Fruit fly (Drosophila melanogaster) whole organism, embryonic: ENCODE measurements around the gene Vsp37A.
A peak's percentile ranks its signal among the peaks of the same experiment; 100 is the strongest.

Experiments used
- Abd-B ChIP-seq: fragments of 200-800 bp; sonication (Bioruptor generic); optimal IDR thresholded peaks from 2 replicates; lab custom pipeline; 2018; ENCODE audit warnings: missing biosample characterization, mild to moderate bottlenecking, missing genetic modification characterization, moderate library complexity
- Atf6 ChIP-seq: fragments of 200-800 bp; sonication (Bioruptor generic); IDR thresholded peaks from 2 replicates; pipeline ENCODE4 v1.3.6; 2022; ENCODE audit warnings: missing biosample characterization, missing genetic modification characterization
- CG10267 ChIP-seq: fragments of 200-800 bp; sonication (Bioruptor generic); optimal IDR thresholded peaks from 2 replicates; lab custom pipeline; 2018; ENCODE audit warnings: missing biosample characterization, mild to moderate bottlenecking, missing genetic modification characterization, moderate library complexity
- CG10321 ChIP-seq: fragments of 200-800 bp; sonication (Bioruptor generic); IDR thresholded peaks from 2 replicates; pipeline ENCODE4 v1.3.6; 2022; ENCODE audit warnings: missing biosample characterization, missing genetic modification characterization
- CG1233 ChIP-seq: fragments of 200-800 bp; sonication (Bioruptor generic); optimal IDR thresholded peaks from 4 replicates; lab custom pipeline; 2018; ENCODE audit warnings: missing biosample characterization, mild to moderate bottlenecking, missing genetic modification characterization
- CG14860 ChIP-seq: fragments of 200-800 bp; sonication (Bioruptor generic); IDR thresholded peaks from 3 replicates; pipeline ENCODE4 v1.3.6; 2022; ENCODE audit warnings: missing biosample characterization, missing genetic modification characterization; ENCODE audit not compliant: partially characterized antibody
- CG1529 ChIP-seq: fragments of 200-800 bp; sonication (Bioruptor generic); optimal IDR thresholded peaks from 3 replicates; lab custom pipeline; 2018; ENCODE audit warnings: missing biosample characterization, missing genetic modification characterization
- CG16815 ChIP-seq: fragments of 200-800 bp; sonication (Bioruptor generic); optimal IDR thresholded peaks from 3 replicates; lab custom pipeline; 2017; ENCODE audit warnings: missing biosample characterization, mild to moderate bottlenecking, missing genetic modification characterization
- CG18262 ChIP-seq: fragments of 200-800 bp; optimal IDR thresholded peaks from 3 replicates; lab custom pipeline; 2019; ENCODE audit warnings: missing biosample characterization, mild to moderate bottlenecking, missing genetic modification characterization, moderate library complexity
- CG2116 ChIP-seq: fragments of 200-800 bp; sonication (Bioruptor generic); optimal IDR thresholded peaks from 3 replicates; lab custom pipeline; 2018; ENCODE audit warnings: missing biosample characterization, mild to moderate bottlenecking, missing genetic modification characterization
- CG2129 ChIP-seq: fragments of 200-800 bp; sonication (Bioruptor generic); IDR thresholded peaks from 2 replicates; pipeline ENCODE4 v1.3.6; 2022; ENCODE audit warnings: missing biosample characterization, missing genetic modification characterization; ENCODE audit not compliant: partially characterized antibody
- CG2712 ChIP-seq: fragments of 200-800 bp; optimal IDR thresholded peaks from 3 replicates; lab custom pipeline; 2019; ENCODE audit warnings: missing biosample characterization, mild to moderate bottlenecking, missing genetic modification characterization, moderate library complexity
- CG3065 ChIP-seq: fragments of 200-800 bp; sonication (Bioruptor generic); optimal IDR thresholded peaks from 2 replicates; lab custom pipeline; 2016; ENCODE audit warnings: missing biosample characterization, missing genetic modification characterization
- CG31388 ChIP-seq: fragments of 200-800 bp; sonication (Bioruptor generic); optimal IDR thresholded peaks from 2 replicates; lab custom pipeline; 2016; ENCODE audit warnings: missing biosample characterization, missing genetic modification characterization
- CG3163 ChIP-seq: fragments of 200-800 bp; sonication (Bioruptor generic); optimal IDR thresholded peaks from 3 replicates; lab custom pipeline; 2016; ENCODE audit warnings: missing biosample characterization, missing genetic modification characterization
- CG4707 ChIP-seq: fragments of 200-800 bp; sonication (Bioruptor generic); optimal IDR thresholded peaks from 2 replicates; lab custom pipeline; 2018; ENCODE audit warnings: missing biosample characterization, mild to moderate bottlenecking, missing genetic modification characterization, moderate library complexity
- CG4730 ChIP-seq: fragments of 200-800 bp; sonication (Bioruptor generic); IDR thresholded peaks from 2 replicates; pipeline ENCODE4 v1.3.6; 2022; ENCODE audit warnings: missing biosample characterization, missing genetic modification characterization
- CG4820 ChIP-seq: fragments of 200-800 bp; sonication (Bioruptor generic); optimal IDR thresholded peaks from 3 replicates; lab custom pipeline; 2016; ENCODE audit warnings: missing biosample characterization, missing genetic modification characterization
- CG7271 ChIP-seq: fragments of 200-800 bp; sonication (Bioruptor generic); optimal IDR thresholded peaks from 2 replicates; lab custom pipeline; 2018; ENCODE audit warnings: missing biosample characterization, mild to moderate bottlenecking, missing genetic modification characterization, moderate library complexity
- CG7357 ChIP-seq: fragments of 200-800 bp; sonication (Bioruptor generic); IDR thresholded peaks from 3 replicates; pipeline ENCODE4 v1.3.6; 2022; ENCODE audit warnings: missing biosample characterization, missing genetic modification characterization
- CG8281 ChIP-seq: fragments of 200-800 bp; sonication (Bioruptor generic); optimal IDR thresholded peaks from 2 replicates; lab custom pipeline; 2018; ENCODE audit warnings: missing biosample characterization, mild to moderate bottlenecking, missing genetic modification characterization, moderate library complexity
- Dfd ChIP-seq, 2 experiments: fragments of >200 bp; optimal IDR thresholded peaks; 2 replicates each; lab custom pipeline; 2017; ENCODE audit warnings: missing biosample characterization in 2 of 2, missing genetic modification characterization in 2 of 2
- Doc3 ChIP-seq: fragments of 200-800 bp; sonication (Bioruptor generic); IDR thresholded peaks from 3 replicates; pipeline ENCODE4 v1.3.6; 2022; ENCODE audit warnings: missing biosample characterization, missing genetic modification characterization; ENCODE audit not compliant: partially characterized antibody
- Dp ChIP-seq: fragments of 200-800 bp; sonication (Bioruptor generic); optimal IDR thresholded peaks from 2 replicates; lab custom pipeline; 2018; ENCODE audit warnings: missing biosample characterization, mild to moderate bottlenecking, missing genetic modification characterization, moderate library complexity
- Fer1 ChIP-seq: fragments of 200-800 bp; sonication (Bioruptor generic); optimal IDR thresholded peaks from 2 replicates; lab custom pipeline; 2017; ENCODE audit warnings: missing biosample characterization, mild to moderate bottlenecking, missing genetic modification characterization
- NK7.1 ChIP-seq: fragments of 200-800 bp; sonication (Bioruptor generic); optimal IDR thresholded peaks from 3 replicates; lab custom pipeline; 2016; ENCODE audit warnings: missing biosample characterization, missing genetic modification characterization
- Nf-YB ChIP-seq: fragments of 200-800 bp; sonication (Bioruptor generic); optimal IDR thresholded peaks from 3 replicates; lab custom pipeline; 2019; ENCODE audit warnings: missing biosample characterization, mild to moderate bottlenecking, missing genetic modification characterization, moderate library complexity
- Poxn ChIP-seq: fragments of 200-800 bp; sonication (Bioruptor generic); IDR thresholded peaks from 2 replicates; pipeline ENCODE4 v1.3.6; 2022; ENCODE audit warnings: missing biosample characterization, missing genetic modification characterization
- Sox100B ChIP-seq: fragments of 200-800 bp; sonication (Bioruptor generic); optimal IDR thresholded peaks from 3 replicates; lab custom pipeline; 2018; ENCODE audit warnings: missing biosample characterization, mild to moderate bottlenecking, missing genetic modification characterization
- Sry-β ChIP-seq: fragments of 200-800 bp; sonication (Bioruptor generic); optimal IDR thresholded peaks from 2 replicates; lab custom pipeline; 2018; ENCODE audit warnings: missing biosample characterization, mild to moderate bottlenecking, missing genetic modification characterization, moderate library complexity
- Taf1 ChIP-seq: fragments of 200-800 bp; sonication (Bioruptor generic); IDR thresholded peaks from 2 replicates; pipeline ENCODE4 v1.3.6; 2022; ENCODE audit warnings: missing biosample characterization, missing genetic modification characterization
- YL-1 ChIP-seq: fragments of 200-800 bp; sonication (Bioruptor generic); optimal IDR thresholded peaks from 3 replicates; lab custom pipeline; 2017; ENCODE audit warnings: missing biosample characterization, mild to moderate bottlenecking, missing genetic modification characterization
- ab ChIP-seq: fragments of 200-800 bp; sonication (Bioruptor generic); optimal IDR thresholded peaks from 2 replicates; lab custom pipeline; 2016; ENCODE audit warnings: missing biosample characterization, missing genetic modification characterization
- ato ChIP-seq: fragments of 200-800 bp; sonication (Bioruptor generic); IDR thresholded peaks from 2 replicates; pipeline ENCODE4 v1.3.6; 2022; ENCODE audit warnings: missing biosample characterization, missing genetic modification characterization; ENCODE audit not compliant: partially characterized antibody
- bbx ChIP-seq: fragments of 200-800 bp; sonication (Bioruptor generic); IDR thresholded peaks from 2 replicates; pipeline ENCODE4 v1.3.6; 2022; ENCODE audit warnings: missing biosample characterization, missing genetic modification characterization; ENCODE audit not compliant: partially characterized antibody
- cad ChIP-seq: fragments of >200 bp; optimal IDR thresholded peaks from 2 replicates; lab custom pipeline; 2017; ENCODE audit warnings: missing biosample characterization, missing genetic modification characterization
- crp ChIP-seq, 2 experiments: fragments of 200-800 bp; sonication (Bioruptor generic); optimal IDR thresholded peaks; 2 replicates in 1 of 2; 3 replicates in 1 of 2; lab custom pipeline; 2017; ENCODE audit warnings: missing biosample characterization in 2 of 2, missing genetic modification characterization in 2 of 2, mild to moderate bottlenecking in 1 of 2, moderate library complexity in 1 of 2
- cwo ChIP-seq: fragments of 200-800 bp; sonication (Bioruptor generic); optimal IDR thresholded peaks from 3 replicates; lab custom pipeline; 2017; ENCODE audit warnings: missing biosample characterization, missing genetic modification characterization, mild to moderate bottlenecking, moderate library complexity, missing genetic modification reagents
- hbn ChIP-seq: fragments of 200-800 bp; sonication (Bioruptor generic); IDR thresholded peaks from 2 replicates; pipeline ENCODE4 v1.3.6; 2022; ENCODE audit warnings: missing biosample characterization, missing genetic modification characterization; ENCODE audit not compliant: partially characterized antibody
- knrl ChIP-seq: fragments of 200-800 bp; sonication (Bioruptor generic); IDR thresholded peaks from 3 replicates; pipeline ENCODE4 v1.3.6; 2022; ENCODE audit warnings: missing biosample characterization, missing genetic modification characterization; ENCODE audit not compliant: partially characterized antibody
- lmd ChIP-seq: fragments of 200-800 bp; sonication (Bioruptor generic); IDR thresholded peaks from 2 replicates; pipeline ENCODE4 v1.3.6; 2022; ENCODE audit warnings: missing biosample characterization, missing genetic modification characterization
- luna ChIP-seq: fragments of 200-800 bp; sonication (Bioruptor generic); optimal IDR thresholded peaks from 2 replicates; lab custom pipeline; 2016; ENCODE audit warnings: missing biosample characterization, missing genetic modification characterization
- nerfin-1 ChIP-seq: fragments of 200-800 bp; sonication (Bioruptor generic); optimal IDR thresholded peaks from 3 replicates; lab custom pipeline; 2019; ENCODE audit warnings: missing biosample characterization, mild to moderate bottlenecking, missing genetic modification characterization, moderate library complexity
- nerfin-2 ChIP-seq: fragments of 200-800 bp; sonication (Bioruptor generic); IDR thresholded peaks from 2 replicates; pipeline ENCODE4 v1.3.6; 2022; ENCODE audit warnings: missing biosample characterization, missing genetic modification characterization; ENCODE audit not compliant: partially characterized antibody
- nmo ChIP-seq: fragments of 200-800 bp; sonication (Bioruptor generic); optimal IDR thresholded peaks from 2 replicates; lab custom pipeline; 2018; ENCODE audit warnings: missing biosample characterization, mild to moderate bottlenecking, missing genetic modification characterization, moderate library complexity
- sens-2 ChIP-seq: fragments of 200-800 bp; sonication (Bioruptor generic); IDR thresholded peaks from 2 replicates; pipeline ENCODE4 v1.3.6; 2022; ENCODE audit warnings: missing biosample characterization, missing genetic modification characterization
- sug ChIP-seq: fragments of 200-800 bp; optimal IDR thresholded peaks from 2 replicates; lab custom pipeline; 2019; ENCODE audit warnings: missing biosample characterization, mild to moderate bottlenecking, missing genetic modification characterization, moderate library complexity
- usp ChIP-seq: fragments of >200 bp; optimal IDR thresholded peaks from 2 replicates; lab custom pipeline; 2017; ENCODE audit warnings: missing biosample characterization, missing genetic modification characterization
- zen2 ChIP-seq: fragments of 200-800 bp; sonication (Bioruptor generic); IDR thresholded peaks from 3 replicates; pipeline ENCODE4 v1.3.6; 2022; ENCODE audit warnings: missing biosample characterization, missing genetic modification characterization; ENCODE audit not compliant: partially characterized antibody

Vsp37A gene

DNA sequence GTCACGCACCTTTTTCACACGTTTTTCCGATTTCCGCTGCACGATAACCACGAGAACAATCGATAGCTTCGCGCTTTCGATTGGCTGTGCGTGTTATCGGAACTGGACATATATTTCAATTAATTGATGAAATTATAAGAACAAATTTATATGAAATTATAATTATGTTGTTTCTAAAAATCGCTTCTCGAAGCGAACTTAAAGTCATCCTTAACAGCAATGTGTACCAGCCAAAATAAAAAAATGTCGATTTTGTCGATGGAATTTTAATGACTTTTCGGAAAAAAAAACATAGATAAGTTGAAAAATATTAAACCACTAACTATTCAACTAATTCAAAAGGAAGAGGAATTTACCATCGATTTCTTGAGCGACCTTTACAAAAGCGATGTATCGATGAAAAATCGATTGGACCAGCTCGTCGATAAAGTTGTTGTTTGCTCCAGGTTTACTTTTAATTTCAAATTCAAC lies 3.9 kb downstream of the Vsp37A start, which contains the start of the genes CG13364 and Hinfp (continued):
- TF ChIP-seq nmo (GFP tag; lab: Kevin White, UChicago) (peak; percentile 33), hbn (GFP tag; lab: Robert Waterston, UW) (peak; percentile 64; the same call in 1 of the 2 replicates), Sox100B (GFP tag; lab: Kevin White, UChicago) (peak; percentile 5), Sry-β (GFP tag; lab: Kevin White, UChicago) (no peak), CG4730 (GFP tag; lab: Robert Waterston, UW) (no peak), YL-1 (peak; percentile 22), Dp (GFP tag; lab: Kevin White, UChicago) (peak; percentile 37), nerfin-2 (peak; percentile 89), CG3065 (no peak), CG1233 (GFP tag; lab: Kevin White, UChicago) (no peak), cwo (GFP tag; lab: Kevin White, UChicago) (no peak), nerfin-1 (tag; lab: Kevin White, UChicago) (peak; percentile 10), CG2116 (peak; percentile 84), CG10321 (no peak), ato (GFP tag; lab: Robert Waterston, UW) (peak; percentile 54), cad (GFP tag; lab: Kevin White, UChicago) (no peak), CG31388 (GFP tag; lab: Kevin White, UChicago) (no peak), Atf6 (GFP tag; lab: Robert Waterston, UW) (no peak), Poxn (no peak), crp (GFP tag; optimal IDR thresholded peaks at IDR 0.05; lab: Kevin White, UChicago) (no peak), Abd-B (GFP tag; lab: Kevin White, UChicago) (no peak), CG4820 (no peak), CG1529 (GFP tag; lab: Kevin White, UChicago) (no peak), Fer1 (peak; percentile 37), CG14860 (GFP tag; lab: Robert Waterston, UW) (peak; percentile 82), lmd (no peak), bbx (GFP tag; lab: Robert Waterston, UW) (peak; percentile 82), CG4707 (GFP tag; lab: Kevin White, UChicago) (no peak), Dfd (GFP tag; optimal IDR thresholded peaks at IDR 0.05; lab: Kevin White, UChicago) (no peak), CG7357 (GFP tag; lab: Robert Waterston, UW) (no peak), CG3163 (GFP tag; lab: Kevin White, UChicago) (no peak), NK7.1 (GFP tag; lab: Kevin White, UChicago) (no peak), luna (GFP tag; lab: Kevin White, UChicago) (no peak), CG2712 (tag; lab: Kevin White, UChicago) (peak; percentile 32), CG7271 (tag; lab: Kevin White, UChicago) (no peak), CG2129 (GFP tag; lab: Robert Waterston, UW) (peak; percentile 23), knrl (GFP tag; lab: Robert Waterston, UW) (peak; percentile 49; the same call in 2 of the 3 replicates), sug (peak; percentile 33), zen2 (peak; percentile 61; the same call in 2 of the 3 replicates), Doc3 (GFP tag; lab: Robert Waterston, UW) (peak; percentile 67; the same call in 2 of the 3 replicates), CG18262 (tag; lab: Kevin White, UChicago) (peak; percentile 20), usp (GFP tag; lab: Kevin White, UChicago) (no peak), CG16815 (GFP tag; lab: Kevin White, UChicago) (no peak), Taf1 (GFP tag; lab: Robert Waterston, UW) (no peak), CG8281 (no peak), ab (no peak), sens-2 (GFP tag; lab: Robert Waterston, UW) (no peak), Nf-YB (GFP tag; lab: Kevin White, UChicago) (no peak), CG10267 (peak; percentile 34)
